Worm (Caenorhabditis elegans): ENCODE measurements around the gene Y39G8B.9.

DNA sequence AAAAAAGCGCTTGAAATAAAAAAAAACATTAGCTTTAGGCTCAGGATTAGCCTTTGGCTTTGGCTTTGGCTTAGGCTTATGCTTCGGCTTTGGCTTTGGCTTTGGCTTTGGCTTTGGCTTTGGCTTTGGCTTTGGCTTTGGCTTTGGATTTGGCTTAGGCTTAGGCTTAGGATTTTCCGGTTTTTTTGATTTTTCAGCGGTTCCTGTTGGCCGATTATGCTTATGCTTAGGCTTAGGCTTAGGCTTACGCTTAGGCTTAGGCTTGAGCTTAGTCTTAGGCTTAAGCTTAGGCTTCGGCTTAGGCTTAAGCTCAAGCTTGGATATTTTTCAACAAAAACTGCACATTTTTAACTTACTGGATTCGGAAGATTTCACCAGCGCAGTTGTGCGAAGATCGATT is 7.0 kb upstream of the Y39G8B.9 start:
- TF ChIP-seq pha-4 (GFP tag; IDR thresholded peaks at IDR 0.05) (no peak), pha-4 (tag; optimal IDR thresholded peaks at IDR 0.05) (no peak), nhr-76 (tag; optimal IDR thresholded peaks at IDR 0.05) (no peak), ceh-82 (tag; optimal IDR thresholded peaks at IDR 0.05) (no peak), skn-1 (tag; optimal IDR thresholded peaks at IDR 0.05) (no peak), R02D3.7 (tag; optimal IDR thresholded peaks at IDR 0.05) (no peak), dmd-9 (GFP tag; IDR thresholded peaks at IDR 0.05) (no peak), nhr-28 (tag; optimal IDR thresholded peaks at IDR 0.05) (no peak), mdt-29 (GFP tag; IDR thresholded peaks at IDR 0.05) (no peak), ces-1 (GFP tag; optimal IDR thresholded peaks at IDR 0.05) (no peak), hlh-30 (tag; optimal IDR thresholded peaks at IDR 0.05; ENCODE audit: insufficient read depth) (no peak), egl-27 (tag; optimal IDR thresholded peaks at IDR 0.05) (no peak)
